Fruit fly (Drosophila melanogaster): ENCODE results near the gene CG32536.
A peak's percentile ranks its signal among the peaks of the same experiment; 100 is the strongest.

CG32536 gene

dm6 chrX:19280685-19281084, 4.0 kb upstream of the CG32536 start:
- TF ChIP-seq Meics (GFP tag; optimal IDR thresholded peaks at IDR 0.05) (no peak), CG2678 (tag; optimal IDR thresholded peaks at IDR 0.05) (no peak), CG17359 (tag; optimal IDR thresholded peaks at IDR 0.05) (no peak), Fer2 (tag; optimal IDR thresholded peaks at IDR 0.05) (no peak), sens (GFP tag) (peak; percentile 22), CG30020 (tag; optimal IDR thresholded peaks at IDR 0.05) (no peak), Ets65A (GFP tag) (peak; percentile 70), odd (GFP tag; optimal IDR thresholded peaks at IDR 0.05) (no peak), Hr39 (optimal IDR thresholded peaks at IDR 0.05) (no peak), gem (tag; optimal IDR thresholded peaks at IDR 0.05) (no peak), CG13624 (GFP tag; optimal IDR thresholded peaks at IDR 0.05) (no peak), CG6654 (GFP tag; optimal IDR thresholded peaks at IDR 0.05) (no peak), Scr (GFP tag; IDR thresholded peaks at IDR 0.05; ENCODE audit: partially characterized antibody) (no peak), CG12071 (GFP tag; optimal IDR thresholded peaks at IDR 0.05) (no peak), unpg (GFP tag; optimal IDR thresholded peaks at IDR 0.05) (no peak), Med (GFP tag) (peak; percentile 50), CG9437 (GFP tag; optimal IDR thresholded peaks at IDR 0.05) (no peak), CG6683 (GFP tag; optimal IDR thresholded peaks at IDR 0.05) (no peak), ham (GFP tag; IDR thresholded peaks at IDR 0.05) (no peak), pros (GFP tag; optimal IDR thresholded peaks at IDR 0.05) (no peak), Sox100B (GFP tag; optimal IDR thresholded peaks at IDR 0.05) (no peak), Xrp1 (GFP tag; IDR thresholded peaks at IDR 0.05) (no peak), CG13424 (tag; optimal IDR thresholded peaks at IDR 0.05) (no peak), CoRest (tag; optimal IDR thresholded peaks at IDR 0.05) (no peak)

- TF ChIP-seq Med (GFP tag) (peak; percentile 13), CG3163 (GFP tag; optimal IDR thresholded peaks at IDR 0.05) (no peak)
Measured at dm6 chrX:19280249-19280648, 3.6 kb upstream of the CG32536 start, which contains the start of gene CG8028. CG8028 (minus strand) TSS chrX:19280349.

dm6 chrX:19278395-19278794, 1.7 kb upstream of the CG32536 start:
- no peak for TF ChIP-seq esg (GFP tag; conservative IDR thresholded peaks at IDR 0.05)
- TF ChIP-seq CG8290 (GFP tag; optimal IDR thresholded peaks at IDR 0.05), result peak; percentile 96
- no peak for TF ChIP-seq CG8290 (tag; optimal IDR thresholded peaks at IDR 0.05)
- no peak for TF ChIP-seq CG12942 (GFP tag; optimal IDR thresholded peaks at IDR 0.05)
- TF ChIP-seq fd102C (GFP tag; optimal IDR thresholded peaks at IDR 0.05), result no peak
- no peak for TF ChIP-seq fd64A (GFP tag; optimal IDR thresholded peaks at IDR 0.05)
- no peak for TF ChIP-seq Hmr (GFP tag; optimal IDR thresholded peaks at IDR 0.05)
- no peak for TF ChIP-seq jumu (GFP tag; optimal IDR thresholded peaks at IDR 0.05)
- no peak for TF ChIP-seq CG9215 (GFP tag; IDR thresholded peaks at IDR 0.05)
- TF ChIP-seq CG15696 (tag; optimal IDR thresholded peaks at IDR 0.05), result no peak
- no peak for TF ChIP-seq CG6791 (GFP tag; IDR thresholded peaks at IDR 0.05; ENCODE audit: partially characterized antibody)
- TF ChIP-seq knrl (GFP tag; IDR thresholded peaks at IDR 0.05; ENCODE audit: partially characterized antibody), result no peak
- no peak for TF ChIP-seq kay (GFP tag; optimal IDR thresholded peaks at IDR 0.05)
- no peak for TF ChIP-seq MBD-R2 (GFP tag; IDR thresholded peaks at IDR 0.05)
- TF ChIP-seq CrebB (tag; optimal IDR thresholded peaks at IDR 0.05), result no peak
- TF ChIP-seq repo (GFP tag; optimal IDR thresholded peaks at IDR 0.05), result no peak
- no peak for TF ChIP-seq tap (tag; optimal IDR thresholded peaks at IDR 0.05)
- peak in 1 of 2 experiments; percentile 45 for TF ChIP-seq Dfd (GFP tag; optimal IDR thresholded peaks at IDR 0.05)
- TF ChIP-seq scrt (GFP tag; optimal IDR thresholded peaks at IDR 0.05), result no peak
- TF ChIP-seq CG33213 (GFP tag; optimal IDR thresholded peaks at IDR 0.05), result no peak
- peak in 1 of 2 experiments; percentile 47 for TF ChIP-seq Eip74EF (GFP tag; optimal IDR thresholded peaks at IDR 0.05)
- peak; percentile 88 for TF ChIP-seq CG31365 (tag; optimal IDR thresholded peaks at IDR 0.05)
- no peak for TF ChIP-seq CG2129 (GFP tag; IDR thresholded peaks at IDR 0.05; ENCODE audit: partially characterized antibody)
- no peak for TF ChIP-seq tna (GFP tag; IDR thresholded peaks at IDR 0.05; ENCODE audit: partially characterized antibody)
- no peak for TF ChIP-seq btn (GFP tag; optimal IDR thresholded peaks at IDR 0.05)

Measured in whole organism, embryonic.